Worm (Caenorhabditis elegans) whole organism, L1 larva: ENCODE data around the gene C25A8.5.

ENCODE experiments used
- lir-3 ChIP-seq: sonication (generic microtip); optimal IDR thresholded peaks from 2 replicates; lab custom pipeline; 2016; ENCODE audit warnings: mild to moderate bottlenecking, missing genetic modification characterization, moderate library complexity, missing compliant biosample characterization; ENCODE audit not compliant: poor library complexity
- ztf-11 ChIP-seq, 2 experiments: sonication (generic microtip); optimal IDR thresholded peaks; 2 replicates each; lab custom pipeline; 2016 to 2017; ENCODE audit warnings: missing genetic modification characterization in 2 of 2, missing biosample characterization in 1 of 2, missing compliant biosample characterization in 1 of 2

- TF ChIP-seq lir-3 (tag; lab: Kevin White, UChicago) (no peak), ztf-11 (tag; optimal IDR thresholded peaks at IDR 0.05; lab: Kevin White, UChicago) (no peak)
These were observed 34.1 kb upstream of the C25A8.5 start, which contains the start of gene ZK381.2 for ce11 chrIV:6965192-6965591.
